Worm (Caenorhabditis elegans) whole organism, late embryonic: ENCODE results near the gene nhr-167.

Source experiments
- C08G9.2 ChIP-seq: sonication (generic microtip); optimal IDR thresholded peaks from 2 replicates; lab custom pipeline; 2016; ENCODE audit warnings: mild to moderate bottlenecking, missing genetic modification characterization, moderate library complexity, missing compliant biosample characterization
- C38D4.7 ChIP-seq: fragments of 200-800 bp; sonication (Bioruptor generic); optimal IDR thresholded peaks from 2 replicates; lab custom pipeline; 2018; ENCODE audit warnings: mild to moderate bottlenecking, missing genetic modification characterization, moderate library complexity, missing compliant biosample characterization
- F13H6.1 ChIP-seq: sonication (generic microtip); optimal IDR thresholded peaks from 2 replicates; lab custom pipeline; 2016; ENCODE audit warnings: missing genetic modification characterization, missing compliant biosample characterization
- K02D7.2 ChIP-seq: sonication (generic microtip); optimal IDR thresholded peaks from 2 replicates; lab custom pipeline; 2017; ENCODE audit warnings: mild to moderate bottlenecking, missing genetic modification characterization, missing compliant biosample characterization
- K09A11.1 ChIP-seq: sonication (generic microtip); optimal IDR thresholded peaks from 2 replicates; lab custom pipeline; 2017; ENCODE audit warnings: antibody characterized with exemption, mild to moderate bottlenecking, missing genetic modification characterization, missing compliant biosample characterization; ENCODE audit not compliant: insufficient read depth
- T23F11.4 ChIP-seq: fragments of 200-800 bp; sonication (Bioruptor generic); optimal IDR thresholded peaks from 2 replicates; lab custom pipeline; 2018; ENCODE audit warnings: mild to moderate bottlenecking, missing genetic modification characterization, missing compliant biosample characterization
- ceh-34 ChIP-seq: sonication (generic microtip); optimal IDR thresholded peaks from 2 replicates; lab custom pipeline; 2016; ENCODE audit warnings: mild to moderate bottlenecking, missing genetic modification characterization, missing compliant biosample characterization
- ceh-6 ChIP-seq: fragments of 200-800 bp; sonication (Bioruptor generic); optimal IDR thresholded peaks from 2 replicates; lab custom pipeline; 2018; ENCODE audit warnings: mild to moderate bottlenecking, missing genetic modification characterization, missing compliant biosample characterization
- ceh-9 ChIP-seq: sonication (generic microtip); optimal IDR thresholded peaks from 2 replicates; lab custom pipeline; 2016; ENCODE audit warnings: mild to moderate bottlenecking, missing genetic modification characterization, inconsistent platforms, missing compliant biosample characterization
- dve-1 ChIP-seq: sonication (generic microtip); optimal IDR thresholded peaks from 2 replicates; lab custom pipeline; 2017; ENCODE audit warnings: antibody characterized with exemption, mild to moderate bottlenecking, missing genetic modification characterization, missing compliant biosample characterization
- elt-2 ChIP-seq: sonication (generic microtip); optimal IDR thresholded peaks from 2 replicates; lab custom pipeline; 2016; ENCODE audit warnings: missing genetic modification reagents, missing genetic modification characterization, missing compliant biosample characterization
- ets-4 ChIP-seq: sonication (generic microtip); optimal IDR thresholded peaks from 2 replicates; lab custom pipeline; 2016; ENCODE audit warnings: missing genetic modification characterization, missing compliant biosample characterization
- fkh-6 ChIP-seq: sonication (generic microtip); optimal IDR thresholded peaks from 2 replicates; lab custom pipeline; 2016; ENCODE audit warnings: missing genetic modification characterization, missing compliant biosample characterization
- gmeb-2 ChIP-seq: sonication (generic microtip); optimal IDR thresholded peaks from 2 replicates; lab custom pipeline; 2016; ENCODE audit warnings: missing genetic modification characterization, inconsistent platforms, missing compliant biosample characterization
- hlh-13 ChIP-seq: fragments of 200-800 bp; sonication (Bioruptor generic); optimal IDR thresholded peaks from 2 replicates; lab custom pipeline; 2018; ENCODE audit warnings: mild to moderate bottlenecking, missing genetic modification characterization, missing compliant biosample characterization
- hlh-30 ChIP-seq: sonication (generic microtip); optimal IDR thresholded peaks from 2 replicates; lab custom pipeline; 2017; ENCODE audit warnings: antibody characterized with exemption, missing genetic modification characterization, missing compliant biosample characterization; ENCODE audit not compliant: insufficient read depth
- madf-2 ChIP-seq: sonication (generic microtip); optimal IDR thresholded peaks from 2 replicates; lab custom pipeline; 2017; ENCODE audit warnings: missing genetic modification characterization, missing compliant biosample characterization
- nhr-11 ChIP-seq: fragments of 150-350 bp; optimal IDR thresholded peaks from 2 replicates; lab custom pipeline; 2014; ENCODE audit warnings: missing biosample characterization, missing genetic modification characterization
- nhr-232 ChIP-seq: sonication (generic microtip); optimal IDR thresholded peaks from 2 replicates; lab custom pipeline; 2016; ENCODE audit warnings: missing genetic modification characterization, missing compliant biosample characterization
- npax-4 ChIP-seq: sonication (generic microtip); optimal IDR thresholded peaks from 2 replicates; lab custom pipeline; 2016; ENCODE audit warnings: missing genetic modification characterization, missing compliant biosample characterization
- pax-1 ChIP-seq: fragments of 150-350 bp; optimal IDR thresholded peaks from 2 replicates; lab custom pipeline; 2014; ENCODE audit warnings: missing biosample characterization, missing genetic modification characterization
- pha-4 ChIP-seq: fragments of 150-350 bp; optimal IDR thresholded peaks from 2 replicates; lab custom pipeline; 2018; ENCODE audit warnings: missing biosample characterization, missing genetic modification reagents, missing genetic modification characterization
- pros-1 ChIP-seq: fragments of 150-350 bp; optimal IDR thresholded peaks from 2 replicates; lab custom pipeline; 2014; ENCODE audit warnings: missing biosample characterization, missing genetic modification reagents, missing genetic modification characterization
- ref-2 ChIP-seq: sonication (generic microtip); optimal IDR thresholded peaks from 2 replicates; lab custom pipeline; 2016; ENCODE audit warnings: missing genetic modification characterization, missing compliant biosample characterization
- sox-2 ChIP-seq: fragments of 200-800 bp; sonication (Bioruptor generic); IDR thresholded peaks from 2 replicates; pipeline ENCODE4 v1.3.6; 2022; ENCODE audit warnings: missing genetic modification reagents, missing genetic modification characterization, missing compliant biosample characterization
- sox-4 ChIP-seq: sonication (generic microtip); optimal IDR thresholded peaks from 2 replicates; lab custom pipeline; 2017; ENCODE audit warnings: mild to moderate bottlenecking, missing genetic modification characterization, inconsistent platforms, missing compliant biosample characterization
- tbx-2 ChIP-seq: sonication (generic microtip); optimal IDR thresholded peaks from 2 replicates; lab custom pipeline; 2016; ENCODE audit warnings: missing genetic modification characterization, missing compliant biosample characterization
- ttx-3 ChIP-seq: sonication (generic microtip); optimal IDR thresholded peaks from 2 replicates; lab custom pipeline; 2016; ENCODE audit warnings: missing genetic modification reagents, missing genetic modification characterization, missing compliant biosample characterization
- unc-3 ChIP-seq, 2 experiments: fragments of 200-800 bp in 1 of 2; sonication (Bioruptor generic) in 1 of 2; sonication (generic microtip) in 1 of 2; conservative IDR thresholded peaks in 1 of 2; optimal IDR thresholded peaks in 1 of 2; 2 replicates each; pipeline versions ENCODE4 v1.3.6 to Lab custom; 2016 to 2022; ENCODE audit warnings: missing compliant biosample characterization in 2 of 2, missing genetic modification characterization in 2 of 2, missing genetic modification reagents in 1 of 2
- unc-55 ChIP-seq: sonication (generic microtip); optimal IDR thresholded peaks from 2 replicates; lab custom pipeline; 2017; ENCODE audit warnings: missing biosample characterization, missing genetic modification reagents, missing genetic modification characterization

nhr-167 gene

DNA sequence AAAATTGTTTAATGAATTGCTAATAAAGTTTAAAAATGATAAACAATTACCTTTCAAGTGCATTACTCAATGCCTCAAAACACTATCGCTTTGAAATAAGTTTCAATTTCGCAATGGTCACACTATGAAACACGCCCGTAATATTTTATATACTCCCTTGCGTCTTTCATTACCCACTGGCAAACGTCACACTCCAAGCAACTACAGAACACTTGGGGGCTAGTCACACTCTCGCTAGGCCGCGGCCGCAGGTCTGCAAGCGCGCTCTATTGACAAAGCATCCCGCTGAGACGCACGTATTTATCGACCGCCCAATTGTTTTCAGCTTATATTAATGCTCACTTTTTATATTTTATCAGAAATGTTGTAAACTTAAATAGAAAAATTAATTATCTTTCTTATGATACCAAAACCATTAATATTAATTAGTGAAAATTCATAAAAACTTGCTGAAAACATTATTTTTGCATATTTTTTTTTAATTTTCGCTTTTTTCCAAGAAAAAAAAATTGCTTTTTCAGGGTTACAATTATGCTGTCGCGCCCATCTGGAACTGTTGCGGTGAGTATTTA is 36.1 kb upstream of the nhr-167 start, which contains the start of the genes nmat-1 and ucr-2.1 (continued):
- no peak for TF ChIP-seq pros-1 (tag; lab: Kevin White, UChicago)

DNA sequence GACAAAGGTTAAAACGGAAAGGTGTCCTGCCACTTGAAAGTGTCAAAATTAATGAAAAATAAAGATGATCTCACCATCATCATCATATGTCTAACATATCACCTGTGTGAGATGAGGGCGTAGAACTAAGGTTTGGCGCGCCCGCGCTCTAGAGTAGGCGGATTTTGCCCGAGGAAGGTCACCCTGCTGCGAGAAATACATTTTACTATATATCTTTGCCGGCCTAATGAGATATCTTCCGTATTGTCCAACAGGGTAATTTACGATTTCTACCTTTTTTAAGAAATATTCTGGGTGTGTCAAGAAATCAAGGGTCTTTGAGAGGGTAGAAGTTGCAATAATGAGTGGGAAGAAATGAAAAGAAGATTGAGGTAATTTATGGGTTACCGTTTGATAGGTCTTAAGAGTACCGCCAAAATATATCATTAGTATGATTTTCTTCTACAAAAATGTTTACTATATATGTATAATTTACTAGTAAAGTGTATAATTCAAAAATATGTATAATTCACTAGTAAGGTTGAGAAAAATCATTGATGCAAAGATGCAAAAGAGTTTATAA is 26.1 kb upstream of the nhr-167 start:
- TF ChIP-seq ttx-3 (tag; lab: Kevin White, UChicago) (no peak), ref-2 (peak; percentile 53)

DNA sequence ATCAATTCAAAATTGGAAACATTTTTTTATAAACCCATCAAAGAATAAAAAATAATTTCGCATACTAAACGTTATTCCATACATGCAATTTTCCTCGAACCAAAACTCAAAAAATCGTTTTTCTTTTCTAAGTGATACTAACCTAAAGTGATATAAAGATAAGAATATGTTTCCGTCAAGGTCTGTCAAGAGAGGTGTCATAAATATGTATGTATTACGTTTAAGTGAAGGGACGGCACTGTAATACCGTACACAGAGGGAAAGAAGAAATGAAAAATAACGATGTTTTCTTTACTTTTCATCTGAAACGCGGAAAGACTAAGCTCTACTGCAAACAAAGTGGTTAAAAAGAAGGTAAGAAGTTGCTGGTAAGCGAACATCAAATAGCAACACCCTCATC is 24.6 kb upstream of the nhr-167 start:
- no peak for TF ChIP-seq sox-4 (tag; lab: Kevin White, UChicago)
- no peak for TF ChIP-seq ref-2
- TF ChIP-seq T23F11.4 (GFP tag; lab: Kevin White, UChicago): no peak
- no peak for TF ChIP-seq fkh-6 (tag; lab: Kevin White, UChicago)
- TF ChIP-seq npax-4 (tag; lab: Kevin White, UChicago): no peak
- TF ChIP-seq C38D4.7 (GFP tag; lab: Kevin White, UChicago): no peak
- TF ChIP-seq nhr-232 (tag; lab: Kevin White, UChicago): no peak
- TF ChIP-seq unc-55: no peak
- no peak for TF ChIP-seq elt-2 (tag; lab: Kevin White, UChicago)
- TF ChIP-seq ets-4: no peak

DNA sequence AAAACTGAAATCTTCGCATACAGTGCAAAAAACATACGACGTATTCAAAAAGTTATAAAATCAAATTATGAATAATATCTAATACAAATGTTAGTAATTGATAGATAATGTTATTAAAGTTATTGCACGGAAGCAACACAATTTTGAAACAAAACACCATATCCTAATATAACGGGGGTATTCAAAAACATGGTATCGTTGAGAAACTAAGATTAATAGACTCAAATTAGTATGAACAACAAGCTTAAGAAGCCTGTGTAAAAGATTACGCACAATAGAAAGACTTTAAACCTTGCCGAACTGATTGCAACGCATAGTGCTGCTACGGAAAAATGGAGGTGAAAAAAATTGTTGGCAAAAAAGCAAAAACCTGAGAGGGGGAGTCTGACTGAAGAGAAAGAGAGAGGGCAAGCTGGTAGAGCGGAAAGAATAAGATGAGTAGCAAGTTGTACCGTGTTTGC is 23.6 kb upstream of the nhr-167 start, which contains the start of gene sma-5:
TSS of gene sma-5 (minus strand) at position 51 of the 461 bp plus-strand sequence.
- TF ChIP-seq F13H6.1 (tag; lab: Kevin White, UChicago) (no peak), nhr-11 (tag; lab: Kevin White, UChicago) (no peak), pax-1 (tag; lab: Kevin White, UChicago) (peak; percentile 39)

DNA sequence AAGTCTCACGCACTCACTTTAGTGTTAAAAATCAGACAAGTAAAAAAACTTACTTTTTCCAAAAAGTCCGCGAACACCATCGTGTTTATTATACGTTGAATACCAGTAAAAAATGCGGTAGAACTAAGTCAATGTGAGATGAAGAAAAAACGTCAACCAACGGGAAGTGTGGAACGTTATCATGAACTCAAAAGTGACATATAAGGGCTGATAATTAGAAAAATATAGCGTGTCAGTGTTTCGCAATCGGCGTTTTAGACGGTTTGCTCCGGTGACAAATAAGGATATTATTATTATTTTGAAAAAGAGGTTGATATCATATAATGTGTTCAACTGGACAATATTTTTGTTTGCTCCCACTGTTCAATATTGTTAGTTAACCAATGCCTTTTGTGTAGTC is 23.0 kb upstream of the nhr-167 start:
- TF ChIP-seq hlh-30 (tag; lab: Kevin White, UChicago): no peak
- no peak for TF ChIP-seq pha-4 (tag; lab: Kevin White, UChicago)
- no peak for TF ChIP-seq tbx-2
- TF ChIP-seq sox-2: no peak
- TF ChIP-seq ceh-9 (tag; lab: Kevin White, UChicago): no peak
- no peak for TF ChIP-seq hlh-13
- no peak for TF ChIP-seq fkh-6 (tag; lab: Kevin White, UChicago)
- TF ChIP-seq dve-1 (tag; lab: Kevin White, UChicago): no peak
- no peak for TF ChIP-seq ceh-6 (GFP tag; lab: Kevin White, UChicago)

DNA sequence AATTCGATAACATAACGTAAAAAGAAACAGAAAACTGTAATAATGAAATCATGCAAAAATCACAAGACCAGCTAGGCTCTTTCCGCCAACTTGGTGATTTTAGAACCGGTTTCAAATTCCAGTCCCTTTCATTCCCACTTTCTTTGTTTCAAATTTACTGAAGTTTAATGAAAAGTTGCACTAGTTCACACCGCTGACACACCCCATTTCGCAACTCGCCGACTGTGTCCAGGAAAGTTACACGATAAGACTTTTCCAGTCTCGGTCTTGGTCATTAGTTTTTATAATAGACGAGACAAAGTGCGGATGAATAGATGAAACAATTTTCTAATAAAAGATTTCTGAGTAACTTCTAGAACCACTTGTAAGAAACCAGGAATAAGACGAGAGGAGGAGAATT is 22.1 kb upstream of the nhr-167 start:
- TF ChIP-seq K09A11.1 (tag; lab: Kevin White, UChicago): no peak
- no peak for TF ChIP-seq sox-2
- no peak for TF ChIP-seq madf-2 (tag; lab: Kevin White, UChicago)
- TF ChIP-seq K02D7.2 (tag; lab: Kevin White, UChicago): no peak
- TF ChIP-seq unc-3 (GFP tag; conservative IDR thresholded peaks at IDR 0.05; lab: Robert Waterston, UW): no peak
- TF ChIP-seq unc-3 (tag; optimal IDR thresholded peaks at IDR 0.05; lab: Kevin White, UChicago): no peak
- TF ChIP-seq ceh-6 (GFP tag; lab: Kevin White, UChicago): no peak
- TF ChIP-seq C08G9.2: no peak
- TF ChIP-seq ttx-3 (tag; lab: Kevin White, UChicago): no peak
- TF ChIP-seq hlh-30 (tag; lab: Kevin White, UChicago): no peak
- no peak for TF ChIP-seq ets-4
- no peak for TF ChIP-seq gmeb-2
- TF ChIP-seq T23F11.4 (GFP tag; lab: Kevin White, UChicago): no peak
- TF ChIP-seq ceh-34 (tag; lab: Kevin White, UChicago): no peak
